Worm (Caenorhabditis elegans): Measurements from ENCODE around the gene srbc-59.

The srbc-59 gene

ce11 chrV:777285-777684 is 1.2 kb upstream of the srbc-59 start, which contains the start of gene R09E12.9:
Gene R09E12.9, plus strand, starts transcription at chrV:777600.
- TF ChIP-seq ztf-23 (GFP tag; IDR thresholded peaks at IDR 0.05) (no peak), ref-1 (GFP tag; conservative IDR thresholded peaks at IDR 0.05) (no peak), klf-2 (GFP tag; conservative IDR thresholded peaks at IDR 0.05) (no peak), med-1 (GFP tag; optimal IDR thresholded peaks at IDR 0.05; ENCODE audit: insufficient read depth) (no peak), T22C8.4 (GFP tag; IDR thresholded peaks at IDR 0.05) (no peak), ztf-29 (GFP tag; IDR thresholded peaks at IDR 0.05) (no peak), cog-1 (tag; optimal IDR thresholded peaks at IDR 0.05) (no peak), flt-1 (GFP tag; IDR thresholded peaks at IDR 0.05) (no peak), tab-1 (GFP tag; IDR thresholded peaks at IDR 0.05) (no peak)

- TF ChIP-seq ztf-23 (GFP tag; IDR thresholded peaks at IDR 0.05): no peak
- TF ChIP-seq flt-1 (GFP tag; IDR thresholded peaks at IDR 0.05): no peak
These were observed 1.6 kb downstream of the srbc-59 start, which contains the start of gene srbc-60 for ce11 chrV:779999-780398. Gene srbc-60, plus strand, starts transcription at chrV:780299.

- TF ChIP-seq klf-2 (GFP tag; conservative IDR thresholded peaks at IDR 0.05): no peak
These were observed 4.0 kb downstream of the srbc-59 start, which contains the start of gene srab-16 for ce11 chrV:782432-782831. Gene srab-16, plus strand, starts transcription at chrV:782732.

- no peak for TF ChIP-seq ref-1 (GFP tag; conservative IDR thresholded peaks at IDR 0.05)
- no peak for TF ChIP-seq med-1 (GFP tag; optimal IDR thresholded peaks at IDR 0.05; ENCODE audit: insufficient read depth)
- no peak for TF ChIP-seq cog-1 (tag; optimal IDR thresholded peaks at IDR 0.05)
These were observed 15.7 kb downstream of the srbc-59 start for ce11 chrV:794092-794491.

ce11 chrV:797241-797640 is 18.8 kb downstream of the srbc-59 start:
- TF ChIP-seq tab-1 (GFP tag; IDR thresholded peaks at IDR 0.05) (no peak), flt-1 (GFP tag; IDR thresholded peaks at IDR 0.05) (no peak), ztf-23 (GFP tag; IDR thresholded peaks at IDR 0.05) (no peak), ref-1 (GFP tag; conservative IDR thresholded peaks at IDR 0.05) (no peak), klf-2 (GFP tag; conservative IDR thresholded peaks at IDR 0.05) (no peak), T22C8.4 (GFP tag; IDR thresholded peaks at IDR 0.05) (no peak), ztf-29 (GFP tag; IDR thresholded peaks at IDR 0.05) (no peak)

- TF ChIP-seq cog-1 (tag; optimal IDR thresholded peaks at IDR 0.05): no peak
- no peak for TF ChIP-seq tab-1 (GFP tag; IDR thresholded peaks at IDR 0.05)
- TF ChIP-seq ref-1 (GFP tag; conservative IDR thresholded peaks at IDR 0.05): no peak
- TF ChIP-seq T22C8.4 (GFP tag; IDR thresholded peaks at IDR 0.05): no peak
- TF ChIP-seq klf-2 (GFP tag; conservative IDR thresholded peaks at IDR 0.05): no peak
- TF ChIP-seq ztf-23 (GFP tag; IDR thresholded peaks at IDR 0.05): no peak
- TF ChIP-seq med-1 (GFP tag; optimal IDR thresholded peaks at IDR 0.05; ENCODE audit: insufficient read depth): no peak
- no peak for TF ChIP-seq flt-1 (GFP tag; IDR thresholded peaks at IDR 0.05)
- no peak for TF ChIP-seq ztf-29 (GFP tag; IDR thresholded peaks at IDR 0.05)
These were observed 21.8 kb downstream of the srbc-59 start for ce11 chrV:800271-800670.

- TF ChIP-seq klf-2 (GFP tag; conservative IDR thresholded peaks at IDR 0.05) (no peak), tab-1 (GFP tag; IDR thresholded peaks at IDR 0.05) (no peak), ztf-23 (GFP tag; IDR thresholded peaks at IDR 0.05) (no peak), ztf-29 (GFP tag; IDR thresholded peaks at IDR 0.05) (no peak), T22C8.4 (GFP tag; IDR thresholded peaks at IDR 0.05) (no peak), ref-1 (GFP tag; conservative IDR thresholded peaks at IDR 0.05) (no peak), flt-1 (GFP tag; IDR thresholded peaks at IDR 0.05) (no peak), med-1 (GFP tag; optimal IDR thresholded peaks at IDR 0.05; ENCODE audit: insufficient read depth) (no peak), cog-1 (tag; optimal IDR thresholded peaks at IDR 0.05) (no peak)
These were observed 23.2 kb downstream of the srbc-59 start for ce11 chrV:801555-802060.

ce11 chrV:802726-803125 is 24.3 kb downstream of the srbc-59 start:
- TF ChIP-seq ref-1 (GFP tag; conservative IDR thresholded peaks at IDR 0.05) (no peak), tab-1 (GFP tag; IDR thresholded peaks at IDR 0.05) (no peak), flt-1 (GFP tag; IDR thresholded peaks at IDR 0.05) (no peak), klf-2 (GFP tag; conservative IDR thresholded peaks at IDR 0.05) (no peak), ztf-29 (GFP tag; IDR thresholded peaks at IDR 0.05) (no peak), cog-1 (tag; optimal IDR thresholded peaks at IDR 0.05) (no peak), med-1 (GFP tag; optimal IDR thresholded peaks at IDR 0.05; ENCODE audit: insufficient read depth) (no peak), ztf-23 (GFP tag; IDR thresholded peaks at IDR 0.05) (no peak), T22C8.4 (GFP tag; IDR thresholded peaks at IDR 0.05) (no peak)

ce11 chrV:803472-803871 is 25.0 kb downstream of the srbc-59 start:
- TF ChIP-seq klf-2 (GFP tag; conservative IDR thresholded peaks at IDR 0.05) (no peak), ref-1 (GFP tag; conservative IDR thresholded peaks at IDR 0.05) (no peak), ztf-29 (GFP tag; IDR thresholded peaks at IDR 0.05) (no peak), med-1 (GFP tag; optimal IDR thresholded peaks at IDR 0.05; ENCODE audit: insufficient read depth) (no peak), T22C8.4 (GFP tag; IDR thresholded peaks at IDR 0.05) (no peak), tab-1 (GFP tag; IDR thresholded peaks at IDR 0.05) (no peak), ztf-23 (GFP tag; IDR thresholded peaks at IDR 0.05) (no peak), cog-1 (tag; optimal IDR thresholded peaks at IDR 0.05) (no peak), flt-1 (GFP tag; IDR thresholded peaks at IDR 0.05) (no peak)

ce11 chrV:804485-804884 is 26.0 kb downstream of the srbc-59 start, which contains the start of gene nhr-270:
Gene nhr-270, minus strand, starts transcription at chrV:804741.
- TF ChIP-seq ztf-23 (GFP tag; IDR thresholded peaks at IDR 0.05): no peak
- no peak for TF ChIP-seq T22C8.4 (GFP tag; IDR thresholded peaks at IDR 0.05)
- no peak for TF ChIP-seq cog-1 (tag; optimal IDR thresholded peaks at IDR 0.05)
- TF ChIP-seq tab-1 (GFP tag; IDR thresholded peaks at IDR 0.05): no peak
- TF ChIP-seq ztf-29 (GFP tag; IDR thresholded peaks at IDR 0.05): no peak
- TF ChIP-seq klf-2 (GFP tag; conservative IDR thresholded peaks at IDR 0.05): no peak
- TF ChIP-seq ref-1 (GFP tag; conservative IDR thresholded peaks at IDR 0.05): no peak
- TF ChIP-seq flt-1 (GFP tag; IDR thresholded peaks at IDR 0.05): no peak
- no peak for TF ChIP-seq med-1 (GFP tag; optimal IDR thresholded peaks at IDR 0.05; ENCODE audit: insufficient read depth)
